Worm (Caenorhabditis elegans): ENCODE results near the gene ZK897.10.

DNA sequence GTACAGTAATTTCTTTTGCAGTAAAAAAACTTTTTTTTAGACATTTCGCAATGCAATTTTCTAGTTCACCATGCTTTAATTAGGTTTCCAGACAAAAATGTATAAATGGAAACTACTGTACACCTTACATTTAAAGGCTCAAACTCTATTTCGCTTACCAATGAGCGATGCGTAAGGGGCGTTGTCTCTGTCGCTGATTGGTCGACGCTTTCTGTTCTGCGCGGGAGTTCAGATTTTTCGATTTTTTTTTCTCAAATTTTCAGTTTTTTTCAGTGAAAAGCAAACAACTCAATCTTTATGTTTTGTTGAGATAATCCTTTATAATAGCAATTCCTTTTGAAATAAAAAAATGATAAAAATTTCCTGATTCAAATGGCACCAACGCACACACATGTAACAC, 11.0 kb upstream of the ZK897.10 start:
- TF ChIP-seq nhr-2 (tag; optimal IDR thresholded peaks at IDR 0.05) (no peak), lin-13 (tag; optimal IDR thresholded peaks at IDR 0.05) (no peak), unc-39 (tag; optimal IDR thresholded peaks at IDR 0.05) (no peak), nhr-76 (tag; optimal IDR thresholded peaks at IDR 0.05) (no peak), unc-62 (GFP tag; optimal IDR thresholded peaks at IDR 0.05) (no peak), cnd-1 (tag; optimal IDR thresholded peaks at IDR 0.05) (no peak), nhr-237 (tag; optimal IDR thresholded peaks at IDR 0.05) (no peak), tbx-8 (GFP tag; optimal IDR thresholded peaks at IDR 0.05) (no peak), elt-1 (tag; optimal IDR thresholded peaks at IDR 0.05; ENCODE audit: borderline replicate concordance, insufficient read depth) (no peak)

Data from whole organism, mixed stage, embryonic.